Fruit fly (Drosophila melanogaster) whole organism, embryonic: ENCODE results near the gene Cyt-b5-r.

Experiments
- CG10267 ChIP-seq: fragments of 200-800 bp; sonication (Bioruptor generic); optimal IDR thresholded peaks from 2 replicates; lab custom pipeline; 2018; ENCODE audit warnings: missing biosample characterization, mild to moderate bottlenecking, missing genetic modification characterization, moderate library complexity
- CG10462 ChIP-seq: fragments of 200-800 bp; sonication (Bioruptor generic); optimal IDR thresholded peaks from 2 replicates; lab custom pipeline; 2016; ENCODE audit warnings: missing biosample characterization, missing genetic modification characterization
- CG11695 ChIP-seq: fragments of 200-800 bp; sonication (Bioruptor generic); IDR thresholded peaks from 3 replicates; pipeline ENCODE4 v1.3.6; 2022; ENCODE audit warnings: missing biosample characterization, missing genetic modification characterization
- CG12744 ChIP-seq: fragments of 200-800 bp; sonication (Bioruptor generic); optimal IDR thresholded peaks from 2 replicates; lab custom pipeline; 2016; ENCODE audit warnings: missing biosample characterization, missing genetic modification characterization
- CG13894 ChIP-seq: fragments of 200-800 bp; sonication (Bioruptor generic); optimal IDR thresholded peaks from 3 replicates; lab custom pipeline; 2018; ENCODE audit warnings: missing biosample characterization, mild to moderate bottlenecking, missing genetic modification characterization, moderate library complexity
- CG14441 ChIP-seq: fragments of 200-800 bp; sonication (Bioruptor generic); IDR thresholded peaks from 2 replicates; pipeline ENCODE4 v1.3.6; 2022; ENCODE audit warnings: missing biosample characterization, missing genetic modification characterization
- CG14667 ChIP-seq: fragments of 200-800 bp; sonication (Bioruptor generic); IDR thresholded peaks from 2 replicates; pipeline ENCODE4 v1.3.6; 2022; ENCODE audit warnings: missing biosample characterization, missing genetic modification characterization
- CG15696 ChIP-seq: fragments of 200-800 bp; sonication (Bioruptor generic); optimal IDR thresholded peaks from 2 replicates; lab custom pipeline; 2019; ENCODE audit warnings: missing biosample characterization, mild to moderate bottlenecking, missing genetic modification characterization, moderate library complexity
- CG1603 ChIP-seq: fragments of 200-800 bp; sonication (Bioruptor generic); optimal IDR thresholded peaks from 2 replicates; lab custom pipeline; 2019; ENCODE audit warnings: missing biosample characterization, mild to moderate bottlenecking, missing genetic modification characterization, moderate library complexity
- CG18262 ChIP-seq: fragments of 200-800 bp; optimal IDR thresholded peaks from 3 replicates; lab custom pipeline; 2019; ENCODE audit warnings: missing biosample characterization, mild to moderate bottlenecking, missing genetic modification characterization, moderate library complexity
- CG2116 ChIP-seq: fragments of 200-800 bp; sonication (Bioruptor generic); optimal IDR thresholded peaks from 3 replicates; lab custom pipeline; 2018; ENCODE audit warnings: missing biosample characterization, mild to moderate bottlenecking, missing genetic modification characterization
- CG2678 ChIP-seq: fragments of 200-800 bp; sonication (Bioruptor generic); optimal IDR thresholded peaks from 3 replicates; lab custom pipeline; 2019; ENCODE audit warnings: missing biosample characterization, mild to moderate bottlenecking, missing genetic modification characterization, moderate library complexity
- CG3838 ChIP-seq: fragments of 200-800 bp; sonication (Bioruptor generic); optimal IDR thresholded peaks from 3 replicates; lab custom pipeline; 2016; ENCODE audit warnings: missing biosample characterization, missing genetic modification characterization
- CG4360 ChIP-seq: fragments of 200-800 bp; sonication (Bioruptor generic); IDR thresholded peaks from 2 replicates; pipeline ENCODE4 v1.3.6; 2022; ENCODE audit warnings: missing biosample characterization, missing genetic modification characterization
- CG6683 ChIP-seq: fragments of 200-800 bp; sonication (Bioruptor generic); optimal IDR thresholded peaks from 2 replicates; lab custom pipeline; 2017; ENCODE audit warnings: missing biosample characterization, mild to moderate bottlenecking, missing genetic modification characterization, missing genetic modification reagents
- CG7357 ChIP-seq: fragments of 200-800 bp; sonication (Bioruptor generic); IDR thresholded peaks from 3 replicates; pipeline ENCODE4 v1.3.6; 2022; ENCODE audit warnings: missing biosample characterization, missing genetic modification characterization
- Camta ChIP-seq: fragments of 200-800 bp; sonication (Bioruptor generic); optimal IDR thresholded peaks from 2 replicates; lab custom pipeline; 2016; ENCODE audit warnings: missing biosample characterization, missing genetic modification characterization
- CkIIα-i1 ChIP-seq: fragments of 200-800 bp; sonication (Bioruptor generic); IDR thresholded peaks from 2 replicates; pipeline ENCODE4 v1.3.6; 2022; ENCODE audit warnings: missing biosample characterization, missing genetic modification characterization
- CrebB ChIP-seq: fragments of 200-800 bp; sonication (Bioruptor generic); optimal IDR thresholded peaks from 3 replicates; lab custom pipeline; 2018; ENCODE audit warnings: missing biosample characterization, mild to moderate bottlenecking, missing genetic modification characterization
- Dad ChIP-seq: fragments of 200-800 bp; sonication (Bioruptor generic); optimal IDR thresholded peaks from 3 replicates; lab custom pipeline; 2016; ENCODE audit warnings: missing biosample characterization, missing genetic modification characterization
- Dll ChIP-seq: fragments of 200-800 bp; sonication (Bioruptor generic); IDR thresholded peaks from 4 replicates; pipeline ENCODE4 v1.3.6; 2022; ENCODE audit warnings: missing biosample characterization, missing genetic modification characterization; ENCODE audit not compliant: partially characterized antibody
- Drgx ChIP-seq: fragments of 200-800 bp; sonication (Bioruptor generic); IDR thresholded peaks from 2 replicates; pipeline ENCODE4 v1.3.6; 2022; ENCODE audit warnings: missing biosample characterization, missing genetic modification characterization
- Eip74EF ChIP-seq, 2 experiments: fragments of 200-800 bp in 1 of 2; fragments of >200 bp in 1 of 2; sonication (Bioruptor generic) in 1 of 2; optimal IDR thresholded peaks; 2 replicates each; lab custom pipeline; 2017 to 2019; ENCODE audit warnings: missing biosample characterization in 2 of 2, missing genetic modification characterization in 2 of 2, mild to moderate bottlenecking in 1 of 2, moderate library complexity in 1 of 2
- HmgZ ChIP-seq: fragments of 200-800 bp; sonication (Bioruptor generic); optimal IDR thresholded peaks from 2 replicates; lab custom pipeline; 2018; ENCODE audit warnings: missing biosample characterization, mild to moderate bottlenecking, missing genetic modification characterization
- Nf-YC ChIP-seq: fragments of 200-800 bp; optimal IDR thresholded peaks from 3 replicates; lab custom pipeline; 2019; ENCODE audit warnings: missing biosample characterization, mild to moderate bottlenecking, missing genetic modification characterization, moderate library complexity
- Optix ChIP-seq: fragments of 200-800 bp; sonication (Bioruptor generic); IDR thresholded peaks from 3 replicates; pipeline ENCODE4 v1.3.6; 2022; ENCODE audit warnings: missing biosample characterization, missing genetic modification characterization
- Side ChIP-seq: fragments of 200-800 bp; sonication (Bioruptor generic); optimal IDR thresholded peaks from 2 replicates; lab custom pipeline; 2016; ENCODE audit warnings: missing biosample characterization, missing genetic modification characterization
- amos ChIP-seq: fragments of 200-800 bp; sonication (Bioruptor generic); IDR thresholded peaks from 2 replicates; pipeline ENCODE4 v1.3.6; 2022; ENCODE audit warnings: missing biosample characterization, missing genetic modification characterization; ENCODE audit not compliant: partially characterized antibody
- bsh ChIP-seq, 2 experiments: fragments of 200-800 bp; sonication (Bioruptor generic); optimal IDR thresholded peaks; 2 replicates each; lab custom pipeline; 2017 to 2018; ENCODE audit warnings: mild to moderate bottlenecking in 2 of 2, missing biosample characterization in 2 of 2, missing genetic modification characterization in 2 of 2, moderate library complexity in 1 of 2
- btn ChIP-seq: fragments of 200-800 bp; sonication (Bioruptor generic); optimal IDR thresholded peaks from 2 replicates; lab custom pipeline; 2016; ENCODE audit warnings: missing biosample characterization, missing genetic modification characterization
- ci ChIP-seq: fragments of 200-800 bp; sonication (Bioruptor generic); IDR thresholded peaks from 3 replicates; pipeline ENCODE4 v1.3.6; 2022; ENCODE audit warnings: missing biosample characterization, missing genetic modification characterization
- emc ChIP-seq: fragments of 200-800 bp; sonication (Bioruptor generic); optimal IDR thresholded peaks from 2 replicates; lab custom pipeline; 2016; ENCODE audit warnings: missing biosample characterization, missing genetic modification characterization
- eyg ChIP-seq: fragments of 200-800 bp; sonication (Bioruptor generic); optimal IDR thresholded peaks from 3 replicates; lab custom pipeline; 2016; ENCODE audit warnings: missing biosample characterization, missing genetic modification characterization
- fd64A ChIP-seq: fragments of 200-800 bp; sonication (Bioruptor generic); optimal IDR thresholded peaks from 3 replicates; lab custom pipeline; 2018; ENCODE audit warnings: missing biosample characterization, mild to moderate bottlenecking, missing genetic modification characterization
- fd96Cb ChIP-seq: fragments of 200-800 bp; sonication (Bioruptor generic); optimal IDR thresholded peaks from 2 replicates; lab custom pipeline; 2018; ENCODE audit warnings: missing biosample characterization, mild to moderate bottlenecking, missing genetic modification characterization, moderate library complexity
- grau ChIP-seq: fragments of 200-800 bp; optimal IDR thresholded peaks from 3 replicates; lab custom pipeline; 2019; ENCODE audit warnings: missing biosample characterization, mild to moderate bottlenecking, missing genetic modification characterization, moderate library complexity
- gt ChIP-seq: fragments of 200-800 bp; sonication (Bioruptor generic); IDR thresholded peaks from 2 replicates; pipeline ENCODE4 v1.3.6; 2022; ENCODE audit warnings: missing biosample characterization, missing genetic modification characterization
- kni ChIP-seq: fragments of 200-800 bp; sonication (Bioruptor generic); optimal IDR thresholded peaks from 3 replicates; lab custom pipeline; 2017; ENCODE audit warnings: mild to moderate bottlenecking, missing biosample characterization, missing genetic modification reagents, missing genetic modification characterization
- knrl ChIP-seq: fragments of 200-800 bp; sonication (Bioruptor generic); IDR thresholded peaks from 3 replicates; pipeline ENCODE4 v1.3.6; 2022; ENCODE audit warnings: missing biosample characterization, missing genetic modification characterization; ENCODE audit not compliant: partially characterized antibody
- lab ChIP-seq: fragments of 200-800 bp; sonication (Bioruptor generic); optimal IDR thresholded peaks from 3 replicates; lab custom pipeline; 2017; ENCODE audit warnings: missing biosample characterization, missing genetic modification characterization, mild to moderate bottlenecking, moderate library complexity, missing genetic modification reagents
- lmd ChIP-seq: fragments of 200-800 bp; sonication (Bioruptor generic); IDR thresholded peaks from 2 replicates; pipeline ENCODE4 v1.3.6; 2022; ENCODE audit warnings: missing biosample characterization, missing genetic modification characterization
- maf-S ChIP-seq: fragments of 200-800 bp; sonication (Bioruptor generic); optimal IDR thresholded peaks from 2 replicates; lab custom pipeline; 2016; ENCODE audit warnings: missing biosample characterization, missing genetic modification characterization
- nau ChIP-seq: fragments of 200-800 bp; sonication (Bioruptor generic); optimal IDR thresholded peaks from 3 replicates; lab custom pipeline; 2017; ENCODE audit warnings: missing biosample characterization, mild to moderate bottlenecking, missing genetic modification characterization, missing genetic modification reagents
- pan ChIP-seq, 4 experiments: fragments of >200 bp in 3 of 4; fragments of 200-800 bp in 1 of 4; sonication (Bioruptor generic) in 1 of 4; optimal IDR thresholded peaks in 3 of 4; IDR thresholded peaks in 1 of 4; 2 replicates each; pipeline versions ENCODE4 v1.3.6 to Lab custom; 2017 to 2022; ENCODE audit warnings: missing biosample characterization in 2 of 4, missing genetic modification characterization in 2 of 4, mixed read lengths in 1 of 4
- pita ChIP-seq: fragments of 200-800 bp; sonication (Bioruptor generic); optimal IDR thresholded peaks from 2 replicates; lab custom pipeline; 2017; ENCODE audit warnings: missing biosample characterization, mild to moderate bottlenecking, missing genetic modification characterization
- pros ChIP-seq: fragments of 200-800 bp; sonication (Bioruptor generic); optimal IDR thresholded peaks from 3 replicates; lab custom pipeline; 2019; ENCODE audit warnings: missing biosample characterization, mild to moderate bottlenecking, missing genetic modification characterization, moderate library complexity
- ranshi ChIP-seq: fragments of 200-800 bp; sonication (Bioruptor generic); IDR thresholded peaks from 2 replicates; pipeline ENCODE4 v1.3.6; 2022; ENCODE audit warnings: missing biosample characterization, missing genetic modification characterization
- scrt ChIP-seq: fragments of 200-800 bp; sonication (Bioruptor generic); optimal IDR thresholded peaks from 2 replicates; lab custom pipeline; 2018; ENCODE audit warnings: missing biosample characterization, mild to moderate bottlenecking, missing genetic modification characterization, moderate library complexity
- sd ChIP-seq: fragments of 200-800 bp; sonication (Bioruptor generic); optimal IDR thresholded peaks from 3 replicates; lab custom pipeline; 2018; ENCODE audit warnings: missing biosample characterization, mild to moderate bottlenecking, missing genetic modification characterization, moderate library complexity
- tio ChIP-seq: fragments of 200-800 bp; sonication (Bioruptor generic); optimal IDR thresholded peaks from 2 replicates; lab custom pipeline; 2017; ENCODE audit warnings: missing biosample characterization, missing genetic modification characterization, inconsistent platforms

The Cyt-b5-r gene

DNA sequence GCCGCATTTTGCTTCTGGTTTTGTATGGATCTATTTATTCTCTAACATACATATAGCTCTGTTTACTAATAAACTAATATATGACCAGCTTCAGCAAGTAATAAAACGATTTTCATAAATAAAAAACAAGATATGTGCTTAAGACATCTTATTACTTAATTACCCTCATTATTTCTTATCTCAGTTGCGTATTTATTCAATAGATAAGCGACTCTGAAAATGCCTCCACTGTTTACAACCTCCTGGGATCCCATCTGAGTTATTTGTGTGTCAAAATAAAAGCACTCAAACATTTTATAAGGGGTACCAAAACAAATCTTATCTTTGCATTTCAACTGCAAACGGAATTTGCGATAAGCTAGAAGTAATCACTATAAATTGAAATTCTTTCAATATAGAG, 29.2 kb upstream of the Cyt-b5-r start (continued):
- TF ChIP-seq Camta (GFP tag; lab: Kevin White, UChicago) (no peak), CG7357 (GFP tag; lab: Robert Waterston, UW) (no peak), CG14667 (GFP tag; lab: Robert Waterston, UW) (no peak), CG4360 (no peak), grau (tag; lab: Kevin White, UChicago) (peak; percentile 37), Dll (GFP tag; lab: Robert Waterston, UW) (no peak), knrl (GFP tag; lab: Robert Waterston, UW) (no peak), lmd (GFP tag; lab: Robert Waterston, UW) (no peak), Side (GFP tag; lab: Kevin White, UChicago) (no peak), CG13894 (tag; lab: Kevin White, UChicago) (peak; percentile 86), CG18262 (tag; lab: Kevin White, UChicago) (no peak), scrt (GFP tag; lab: Kevin White, UChicago) (peak; percentile 54), btn (no peak), pita (GFP tag; lab: Kevin White, UChicago) (no peak), CG6683 (no peak), amos (GFP tag; lab: Robert Waterston, UW) (no peak), nau (no peak), CG14441 (no peak), maf-S (GFP tag; lab: Kevin White, UChicago) (no peak), fd96Cb (tag; lab: Kevin White, UChicago) (no peak), CG2116 (GFP tag; lab: Kevin White, UChicago) (no peak), tio (GFP tag; lab: Kevin White, UChicago) (no peak), CG12744 (GFP tag; lab: Kevin White, UChicago) (no peak), Drgx (GFP tag; lab: Robert Waterston, UW) (no peak), kni (GFP tag; lab: Kevin White, UChicago) (no peak), pros (GFP tag; lab: Kevin White, UChicago) (no peak), CG3838 (no peak), CrebB (peak; percentile 37), eyg (no peak), fd64A (GFP tag; lab: Kevin White, UChicago) (no peak), sd (tag; lab: Kevin White, UChicago) (peak; percentile 98), Dad (GFP tag; lab: Kevin White, UChicago) (no peak), emc (GFP tag; lab: Kevin White, UChicago) (no peak), pan (optimal IDR thresholded peaks at IDR 0.05; lab: Kevin White, UChicago) (no peak), pan (GFP tag; optimal IDR thresholded peaks at IDR 0.05 in 1 of 2, IDR thresholded peaks at IDR 0.05 in 1 of 2) (no peak), Eip74EF (GFP tag; optimal IDR thresholded peaks at IDR 0.05; lab: Kevin White, UChicago) (peak in 1 of 2 experiments; percentile 37), HmgZ (tag; lab: Kevin White, UChicago) (peak; percentile 14), CG10267 (no peak), CG11695 (GFP tag; lab: Robert Waterston, UW) (no peak), CG1603 (tag; lab: Kevin White, UChicago) (no peak), lab (GFP tag; lab: Kevin White, UChicago) (peak; percentile 44), ci (GFP tag; lab: Robert Waterston, UW) (no peak), CG2678 (tag; lab: Kevin White, UChicago) (peak; percentile 72), Optix (GFP tag; lab: Robert Waterston, UW) (no peak), CG15696 (tag; lab: Kevin White, UChicago) (no peak), gt (GFP tag; lab: Robert Waterston, UW) (no peak), CkIIα-i1 (no peak), Nf-YC (tag; lab: Kevin White, UChicago) (peak; percentile 60), bsh (GFP tag; optimal IDR thresholded peaks at IDR 0.05; lab: Kevin White, UChicago) (no peak), ranshi (no peak), CG10462 (no peak)
